Worm (Caenorhabditis elegans) whole organism, young adult: Measurements from ENCODE around the gene srh-301.

Experiments used
- C17E4.6 ChIP-seq: fragments of 200-800 bp; sonication (Bioruptor generic); IDR thresholded peaks from 2 replicates; pipeline ENCODE4 v1.3.6; 2022; ENCODE audit warnings: missing genetic modification reagents, missing genetic modification characterization, missing compliant biosample characterization
- F23B12.7 ChIP-seq: sonication (generic microtip); optimal IDR thresholded peaks from 2 replicates; lab custom pipeline; 2017; ENCODE audit warnings: missing genetic modification characterization, mild to moderate bottlenecking, missing compliant biosample characterization, antibody characterized with exemption, moderate library complexity; ENCODE audit not compliant: insufficient read depth
- F39B2.1 ChIP-seq: fragments of 200-800 bp; sonication (Bioruptor generic); IDR thresholded peaks from 2 replicates; pipeline ENCODE4 v1.3.6; 2022; ENCODE audit warnings: missing genetic modification reagents, missing genetic modification characterization, missing compliant biosample characterization
- Y56A3A.18 ChIP-seq: fragments of 200-800 bp; sonication (Bioruptor generic); IDR thresholded peaks from 2 replicates; pipeline ENCODE4 v1.3.6; 2022; ENCODE audit warnings: missing genetic modification reagents, missing genetic modification characterization, missing compliant biosample characterization
- Y67H2A.10 ChIP-seq: fragments of 200-800 bp; sonication (Bioruptor generic); conservative IDR thresholded peaks from 2 replicates; pipeline ENCODE4 v1.3.6; 2022; ENCODE audit warnings: missing genetic modification reagents, missing genetic modification characterization, missing compliant biosample characterization
- Y79H2A.3 ChIP-seq: fragments of 200-800 bp; sonication (Bioruptor generic); conservative IDR thresholded peaks from 2 replicates; pipeline ENCODE4 v1.3.6; 2022; ENCODE audit warnings: missing genetic modification reagents, missing genetic modification characterization, missing compliant biosample characterization
- ama-1 ChIP-seq, 3 experiments: fragments of 150-350 bp in 1 of 3; sonication (generic microtip) in 2 of 3; optimal IDR thresholded peaks; 2 replicates each; lab custom pipeline; 2014 to 2018; ENCODE audit warnings: missing biosample characterization in 2 of 3, missing genetic modification characterization in 2 of 3, missing genetic modification reagents in 2 of 3
- aptf-2 ChIP-seq: fragments of 200-800 bp; sonication (Bioruptor generic); conservative IDR thresholded peaks from 2 replicates; pipeline ENCODE4 v1.3.6; 2022; ENCODE audit warnings: missing genetic modification reagents, missing genetic modification characterization, missing compliant biosample characterization
- athp-1 ChIP-seq: sonication (generic microtip); optimal IDR thresholded peaks from 2 replicates; lab custom pipeline; 2017; ENCODE audit warnings: mild to moderate bottlenecking, missing genetic modification characterization, missing compliant biosample characterization
- bed-2 ChIP-seq: fragments of 200-800 bp; sonication (Bioruptor generic); IDR thresholded peaks from 2 replicates; pipeline ENCODE4 v1.3.6; 2022; ENCODE audit warnings: missing genetic modification reagents, missing genetic modification characterization, missing compliant biosample characterization
- ccch-3 ChIP-seq: fragments of 200-800 bp; sonication (Bioruptor generic); optimal IDR thresholded peaks from 2 replicates; lab custom pipeline; 2018; ENCODE audit warnings: mild to moderate bottlenecking, missing genetic modification characterization, missing compliant biosample characterization
- ceh-27 ChIP-seq: fragments of 200-800 bp; sonication (Bioruptor generic); optimal IDR thresholded peaks from 2 replicates; lab custom pipeline; 2018; ENCODE audit warnings: mild to moderate bottlenecking, missing genetic modification characterization, moderate library complexity, missing compliant biosample characterization
- dox-1 ChIP-seq: fragments of 200-800 bp; sonication (Bioruptor generic); IDR thresholded peaks from 2 replicates; pipeline ENCODE4 v1.3.6; 2022; ENCODE audit warnings: missing genetic modification reagents, missing genetic modification characterization, missing compliant biosample characterization
- dpl-1 ChIP-seq: fragments of 150-350 bp; optimal IDR thresholded peaks from 2 replicates; lab custom pipeline; 2014; ENCODE audit warnings: missing biosample characterization, missing genetic modification reagents, missing genetic modification characterization
- egl-18 ChIP-seq: fragments of 200-800 bp; sonication (Bioruptor generic); IDR thresholded peaks from 2 replicates; pipeline ENCODE4 v1.3.6; 2022; ENCODE audit warnings: missing genetic modification reagents, missing genetic modification characterization, missing compliant biosample characterization
- egl-44 ChIP-seq: fragments of 200-800 bp; sonication (Bioruptor generic); IDR thresholded peaks from 2 replicates; pipeline ENCODE4 v1.3.6; 2022; ENCODE audit warnings: missing genetic modification reagents, missing genetic modification characterization, missing compliant biosample characterization
- egrh-3 ChIP-seq: fragments of 200-800 bp; sonication (Bioruptor generic); IDR thresholded peaks from 2 replicates; pipeline ENCODE4 v1.3.6; 2022; ENCODE audit warnings: missing genetic modification reagents, missing genetic modification characterization, missing compliant biosample characterization
- ekl-4 ChIP-seq: fragments of 200-800 bp; sonication (Bioruptor generic); IDR thresholded peaks from 2 replicates; pipeline ENCODE4 v1.3.6; 2022; ENCODE audit warnings: missing genetic modification reagents, missing genetic modification characterization, missing compliant biosample characterization
- ets-4 ChIP-seq: fragments of 200-800 bp; sonication (Bioruptor generic); optimal IDR thresholded peaks from 2 replicates; lab custom pipeline; 2018; ENCODE audit warnings: mild to moderate bottlenecking, missing genetic modification characterization, missing compliant biosample characterization
- gei-17 ChIP-seq: fragments of 200-800 bp; sonication (Bioruptor generic); optimal IDR thresholded peaks from 2 replicates; lab custom pipeline; 2018; ENCODE audit warnings: mild to moderate bottlenecking, missing genetic modification characterization, missing compliant biosample characterization
- him-1 ChIP-seq: sonication (generic microtip); optimal IDR thresholded peaks from 2 replicates; lab custom pipeline; 2016; ENCODE audit warnings: missing genotype, missing genetic modification reagents, missing genetic modification characterization, missing compliant biosample characterization
- hsf-1 ChIP-seq: fragments of 200-800 bp; sonication (Bioruptor generic); IDR thresholded peaks from 2 replicates; pipeline ENCODE4 v1.3.6; 2022; ENCODE audit warnings: missing genetic modification reagents, missing genetic modification characterization, missing compliant biosample characterization
- lin-40 ChIP-seq: sonication (generic microtip); optimal IDR thresholded peaks from 2 replicates; lab custom pipeline; 2016; ENCODE audit warnings: missing genetic modification characterization, mild to moderate bottlenecking, missing compliant biosample characterization, missing genotype, missing genetic modification reagents
- lin-54 ChIP-seq: fragments of 200-800 bp; sonication (Bioruptor generic); optimal IDR thresholded peaks from 2 replicates; lab custom pipeline; 2018; ENCODE audit warnings: mild to moderate bottlenecking, missing genetic modification characterization, missing compliant biosample characterization
- lsy-27 ChIP-seq: sonication (generic microtip); optimal IDR thresholded peaks from 2 replicates; lab custom pipeline; 2017; ENCODE audit warnings: missing genetic modification characterization, mild to moderate bottlenecking, missing compliant biosample characterization, antibody characterized with exemption, missing genotype, borderline replicate concordance; ENCODE audit not compliant: insufficient read depth
- madf-3 ChIP-seq: fragments of 200-800 bp; sonication (Bioruptor generic); IDR thresholded peaks from 2 replicates; pipeline ENCODE4 v1.3.6; 2022; ENCODE audit warnings: missing genetic modification reagents, missing genetic modification characterization, missing compliant biosample characterization
- mel-28 ChIP-seq: sonication (generic microtip); optimal IDR thresholded peaks from 2 replicates; lab custom pipeline; 2016; ENCODE audit warnings: borderline replicate concordance, mild to moderate bottlenecking, missing genetic modification characterization, missing compliant biosample characterization
- nfya-2 ChIP-seq: fragments of 200-800 bp; sonication (Bioruptor generic); IDR thresholded peaks from 2 replicates; pipeline ENCODE4 v1.3.6; 2022; ENCODE audit warnings: missing genetic modification reagents, missing genetic modification characterization, missing compliant biosample characterization
- nhr-120 ChIP-seq: fragments of 200-800 bp; sonication (Bioruptor generic); IDR thresholded peaks from 2 replicates; pipeline ENCODE4 v1.3.6; 2022; ENCODE audit warnings: missing genetic modification characterization, missing compliant biosample characterization
- nhr-90 ChIP-seq: sonication (generic microtip); optimal IDR thresholded peaks from 2 replicates; lab custom pipeline; 2016; ENCODE audit warnings: missing genotype, mild to moderate bottlenecking, missing genetic modification characterization, missing compliant biosample characterization
- pbrm-1 ChIP-seq: fragments of 200-800 bp; sonication (Bioruptor generic); IDR thresholded peaks from 2 replicates; pipeline ENCODE4 v1.3.6; 2022; ENCODE audit warnings: missing genetic modification reagents, missing genetic modification characterization, missing compliant biosample characterization
- zfh-2 ChIP-seq: fragments of 200-800 bp; sonication (Bioruptor generic); conservative IDR thresholded peaks from 2 replicates; pipeline ENCODE4 v1.3.6; 2022; ENCODE audit warnings: missing genetic modification reagents, missing genetic modification characterization, missing compliant biosample characterization
- ztf-6 ChIP-seq: fragments of 200-800 bp; sonication (Bioruptor generic); IDR thresholded peaks from 2 replicates; pipeline ENCODE4 v1.3.6; 2022; ENCODE audit warnings: missing genetic modification reagents, missing genetic modification characterization, missing compliant biosample characterization

Gene srh-301

ce11 chrV:17812127-17812526, 12.6 kb upstream of the srh-301 start:
- TF ChIP-seq egrh-3 (GFP tag; lab: Robert Waterston, UW) (peak; percentile 82; the same call in 1 of the 2 replicates), F39B2.1 (0 out of 2 replicates have a peak, but pooled peaks have one; percentile 33), athp-1 (tag; lab: Kevin White, UChicago) (no peak), ama-1 (optimal IDR thresholded peaks at IDR 0.05; lab: Kevin White, UChicago) (no peak), ama-1 (GFP tag; optimal IDR thresholded peaks at IDR 0.05; lab: Kevin White, UChicago) (no peak), aptf-2 (GFP tag; lab: Robert Waterston, UW) (no peak), madf-3 (0 out of 2 replicates have a peak, but pooled peaks have one; percentile 43), ceh-27 (GFP tag; lab: Kevin White, UChicago) (no peak), zfh-2 (GFP tag; lab: Robert Waterston, UW) (peak; percentile 94), bed-2 (GFP tag; lab: Robert Waterston, UW) (no peak), C17E4.6 (GFP tag; lab: Robert Waterston, UW) (no peak), ekl-4 (no peak), gei-17 (GFP tag; lab: Kevin White, UChicago) (no peak), dpl-1 (no peak), ztf-6 (no peak), ets-4 (GFP tag; lab: Kevin White, UChicago) (no peak), lin-40 (tag; lab: Kevin White, UChicago) (no peak), Y56A3A.18 (GFP tag; lab: Robert Waterston, UW) (no peak), dox-1 (GFP tag; lab: Robert Waterston, UW) (0 out of 2 replicates have a peak, but pooled peaks have one; percentile 11), mel-28 (tag; lab: Kevin White, UChicago) (no peak), nhr-120 (GFP tag; lab: Robert Waterston, UW) (0 out of 2 replicates have a peak, but pooled peaks have one; percentile 27)
- TF ChIP-seq, all 124 proteins: peak for 6

ce11 chrV:17818567-17818966, 6.1 kb upstream of the srh-301 start, which contains the start of gene srh-298:
srh-298 (plus strand) TSS chrV:17818867.
- TF ChIP-seq egrh-3 (GFP tag; lab: Robert Waterston, UW): no peak
- no peak for TF ChIP-seq F23B12.7 (tag; lab: Kevin White, UChicago)
- no peak for TF ChIP-seq egl-44 (GFP tag; lab: Robert Waterston, UW)
- no peak for TF ChIP-seq egl-18 (GFP tag; lab: Robert Waterston, UW)
- no peak for TF ChIP-seq lin-54 (GFP tag; lab: Kevin White, UChicago)
- no peak for TF ChIP-seq Y67H2A.10 (GFP tag; lab: Robert Waterston, UW)
- no peak for TF ChIP-seq Y79H2A.3 (GFP tag; lab: Robert Waterston, UW)
- no peak for TF ChIP-seq nfya-2 (GFP tag; lab: Robert Waterston, UW)
- TF ChIP-seq ztf-6: no peak

DNA sequence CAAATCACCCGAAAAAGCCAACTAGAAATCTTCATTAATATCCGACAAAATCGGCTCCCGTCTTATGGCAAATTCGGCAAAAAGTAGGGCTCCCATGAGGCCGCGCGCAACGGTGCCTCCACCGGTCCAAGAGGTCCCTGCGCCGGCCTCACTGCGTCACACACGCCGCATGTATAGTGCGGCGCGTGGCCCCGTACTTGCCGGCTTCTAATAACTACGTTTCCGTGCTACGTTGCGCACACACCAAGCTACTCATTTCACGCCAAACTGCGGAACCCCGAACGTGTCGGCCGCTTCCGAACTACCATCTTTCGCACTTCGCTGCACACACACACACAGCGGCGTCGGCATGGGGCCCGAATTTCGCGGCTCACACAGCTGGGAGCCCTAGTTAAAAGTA, 5.0 kb upstream of the srh-301 start:
- TF ChIP-seq F23B12.7 (tag; lab: Kevin White, UChicago) (no peak), ceh-27 (GFP tag; lab: Kevin White, UChicago) (no peak), nhr-90 (tag; lab: Kevin White, UChicago) (no peak), lsy-27 (tag; lab: Kevin White, UChicago) (no peak), pbrm-1 (0 out of 2 replicates have a peak, but pooled peaks have one; percentile 33), egrh-3 (GFP tag; lab: Robert Waterston, UW) (peak; percentile 45; the same call in 1 of the 2 replicates), hsf-1 (GFP tag; lab: Robert Waterston, UW) (no peak), him-1 (no peak), zfh-2 (GFP tag; lab: Robert Waterston, UW) (peak; percentile 80), ccch-3 (GFP tag; lab: Kevin White, UChicago) (no peak)
